Worm (Caenorhabditis elegans) whole organism, late embryonic: ENCODE data around the gene F08D12.2.

ENCODE experiments used
- ceh-14 ChIP-seq: sonication (generic microtip); optimal IDR thresholded peaks from 2 replicates; lab custom pipeline; 2016; ENCODE audit warnings: missing genotype, missing genetic modification characterization, missing compliant biosample characterization
- ceh-19 ChIP-seq: fragments of 200-800 bp; sonication (Bioruptor generic); optimal IDR thresholded peaks from 2 replicates; lab custom pipeline; 2018; ENCODE audit warnings: mild to moderate bottlenecking, missing genetic modification characterization, missing compliant biosample characterization
- dve-1 ChIP-seq: sonication (generic microtip); optimal IDR thresholded peaks from 2 replicates; lab custom pipeline; 2017; ENCODE audit warnings: antibody characterized with exemption, mild to moderate bottlenecking, missing genetic modification characterization, missing compliant biosample characterization
- ztf-16 ChIP-seq: sonication (generic microtip); optimal IDR thresholded peaks from 2 replicates; lab custom pipeline; 2017; ENCODE audit warnings: missing genetic modification characterization, missing compliant biosample characterization

- TF ChIP-seq ceh-19 (no peak), ztf-16 (tag; lab: Kevin White, UChicago) (no peak), dve-1 (tag; lab: Kevin White, UChicago) (no peak), ceh-14 (no peak)
Observed at ce11 chrII:2766331-2766730, 15.1 kb upstream of the F08D12.2 start, which contains the start of gene F08D12.15.
